Worm (Caenorhabditis elegans): ENCODE data around the gene oac-14.

oac-14 gene

DNA sequence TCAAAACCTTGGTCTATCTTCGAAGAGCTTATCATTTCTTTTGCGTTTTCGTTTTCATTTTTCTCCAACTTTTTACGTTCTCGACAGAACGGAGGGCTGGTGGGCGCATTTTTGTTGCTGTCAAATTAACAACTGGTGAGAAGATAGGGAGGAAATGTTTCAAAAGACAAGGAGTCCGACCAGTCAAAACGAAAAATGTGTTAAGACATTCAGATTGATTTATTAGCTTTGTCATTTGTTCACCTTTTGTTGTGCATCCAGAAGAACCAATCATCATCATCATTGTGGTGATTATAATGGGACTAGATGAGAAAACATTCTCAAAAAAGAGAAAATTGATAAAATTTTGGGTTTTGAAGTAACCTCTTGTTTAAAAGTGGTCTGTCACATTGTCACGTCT is 11.7 kb downstream of the oac-14 start:
- no peak for TF ChIP-seq pqm-1 (tag; optimal IDR thresholded peaks at IDR 0.05)
- TF ChIP-seq egl-5 (tag; optimal IDR thresholded peaks at IDR 0.05) = peak; percentile 72

DNA sequence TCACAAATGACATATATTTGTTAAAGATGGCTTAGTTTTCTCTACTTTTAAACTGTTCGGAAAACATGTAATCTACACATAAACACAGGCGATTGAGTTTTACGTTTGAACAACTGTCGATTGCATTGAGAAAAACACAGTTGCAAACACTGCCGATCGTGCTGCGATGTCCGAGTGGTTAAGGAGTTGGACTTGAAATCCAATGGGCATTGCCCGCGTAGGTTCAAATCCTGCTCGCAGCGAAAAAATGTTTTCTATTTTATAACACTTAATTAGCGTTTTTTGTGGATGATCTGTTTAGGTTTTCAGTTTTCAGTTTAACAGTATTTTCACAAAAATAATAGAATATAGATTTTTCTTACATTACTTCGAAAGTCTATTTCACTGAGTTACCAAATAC is 17.5 kb downstream of the oac-14 start:
- no peak for TF ChIP-seq nhr-25 (tag; optimal IDR thresholded peaks at IDR 0.05)
- no peak for TF ChIP-seq nhr-12 (tag; optimal IDR thresholded peaks at IDR 0.05)
- TF ChIP-seq zag-1 (tag; optimal IDR thresholded peaks at IDR 0.05) = no peak
- no peak for TF ChIP-seq ZK546.5 (tag; optimal IDR thresholded peaks at IDR 0.05)
- TF ChIP-seq nhr-43 (tag; optimal IDR thresholded peaks at IDR 0.05; ENCODE audit: poor library complexity, severe bottlenecking) = peak; percentile 27
- no peak for TF ChIP-seq elt-3 (tag; optimal IDR thresholded peaks at IDR 0.05)

DNA sequence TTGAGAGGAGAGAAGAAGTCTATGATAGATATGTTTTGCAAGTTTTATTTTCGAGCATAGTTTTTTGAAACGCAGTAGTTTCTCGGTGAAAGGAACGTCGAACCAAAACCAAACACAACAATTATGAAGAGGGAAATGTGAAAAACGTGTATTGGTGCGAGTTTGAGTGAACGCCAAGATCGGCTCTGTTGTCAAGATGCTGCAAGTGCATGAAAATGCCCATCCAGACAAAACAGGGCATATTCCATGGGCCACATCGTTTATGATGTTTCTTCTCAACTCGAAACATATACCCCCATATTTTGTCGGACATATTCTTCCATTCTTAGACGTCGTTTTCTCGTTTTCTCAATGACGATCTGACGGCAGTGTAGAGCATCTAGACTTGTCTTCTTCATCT is 18.8 kb downstream of the oac-14 start:
- TF ChIP-seq unc-62 (GFP tag; optimal IDR thresholded peaks at IDR 0.05) = no peak

DNA sequence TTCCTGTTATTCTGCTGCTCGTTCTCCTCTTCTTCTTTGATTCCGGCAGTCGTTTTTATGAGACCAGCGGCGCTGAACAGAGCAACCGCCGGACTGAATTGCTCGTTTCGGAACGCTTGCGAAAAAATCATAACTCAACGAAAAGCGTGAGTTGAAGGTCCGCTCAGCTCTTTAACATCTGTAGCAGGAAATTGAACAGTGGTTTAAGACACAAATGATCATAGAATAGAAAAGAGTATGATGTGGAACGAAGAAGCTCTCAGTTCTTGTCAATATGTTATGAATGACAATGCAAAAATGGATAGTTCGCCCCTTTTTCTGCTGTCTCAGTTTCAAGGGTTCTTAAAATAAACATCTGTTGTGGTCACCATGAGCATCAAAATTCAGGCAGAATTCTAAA is 28.1 kb downstream of the oac-14 start:
- TF ChIP-seq egl-27 (tag; optimal IDR thresholded peaks at IDR 0.05) (no peak), lin-15B (tag; optimal IDR thresholded peaks at IDR 0.05) (no peak), nhr-11 (tag; optimal IDR thresholded peaks at IDR 0.05) (no peak), ceh-28 (tag; optimal IDR thresholded peaks at IDR 0.05) (no peak), unc-39 (tag; optimal IDR thresholded peaks at IDR 0.05) (no peak), daf-12 (tag; optimal IDR thresholded peaks at IDR 0.05) (no peak), ceh-82 (tag; optimal IDR thresholded peaks at IDR 0.05) (no peak), lin-39 (tag; optimal IDR thresholded peaks at IDR 0.05) (no peak), nhr-67 (tag; optimal IDR thresholded peaks at IDR 0.05) (no peak), elt-2 (tag; optimal IDR thresholded peaks at IDR 0.05) (no peak), pha-4 (tag; optimal IDR thresholded peaks at IDR 0.05) (no peak), nhr-12 (tag; optimal IDR thresholded peaks at IDR 0.05) (no peak), skn-1 (tag; optimal IDR thresholded peaks at IDR 0.05) (no peak), fkh-2 (tag; optimal IDR thresholded peaks at IDR 0.05) (no peak), eor-1 (tag; optimal IDR thresholded peaks at IDR 0.05) (no peak)

DNA sequence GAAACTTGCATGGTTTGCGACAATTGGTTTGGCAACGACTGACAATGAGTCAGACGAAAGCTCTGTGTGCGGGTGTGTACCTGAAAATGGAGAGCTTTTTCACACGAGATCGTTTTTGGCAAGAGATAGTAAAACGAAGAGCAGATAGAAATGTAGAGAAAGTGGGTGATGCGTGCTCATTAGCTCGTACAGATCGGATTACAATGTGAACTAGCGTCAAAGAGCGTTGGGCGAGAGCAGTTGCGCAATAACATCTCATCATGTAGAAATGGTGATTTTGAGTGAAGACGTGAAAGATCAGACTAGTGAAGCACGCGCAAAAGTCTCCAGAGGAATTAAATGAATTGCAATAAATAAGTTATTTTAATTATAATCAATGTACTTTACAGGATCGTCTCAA is 46.7 kb downstream of the oac-14 start, which contains the start of gene flp-2:
Gene flp-2, minus strand, starts transcription at position 101 of the 400 bp plus-strand sequence.
- TF ChIP-seq nhr-11 (tag; optimal IDR thresholded peaks at IDR 0.05) (no peak), nhr-23 (tag; optimal IDR thresholded peaks at IDR 0.05) (no peak), fkh-2 (tag; optimal IDR thresholded peaks at IDR 0.05) (no peak), ztf-11 (tag; optimal IDR thresholded peaks at IDR 0.05) (no peak), elt-1 (tag; optimal IDR thresholded peaks at IDR 0.05) (no peak), pqm-1 (tag; optimal IDR thresholded peaks at IDR 0.05) (no peak), nhr-76 (tag; optimal IDR thresholded peaks at IDR 0.05) (no peak), fkh-10 (GFP tag; optimal IDR thresholded peaks at IDR 0.05) (no peak), R02D3.7 (tag; optimal IDR thresholded peaks at IDR 0.05) (no peak), ceh-82 (tag; optimal IDR thresholded peaks at IDR 0.05) (no peak), ceh-28 (tag; optimal IDR thresholded peaks at IDR 0.05) (no peak), ama-1 (optimal IDR thresholded peaks at IDR 0.05) (no peak), ztf-4 (tag; optimal IDR thresholded peaks at IDR 0.05) (no peak)

DNA sequence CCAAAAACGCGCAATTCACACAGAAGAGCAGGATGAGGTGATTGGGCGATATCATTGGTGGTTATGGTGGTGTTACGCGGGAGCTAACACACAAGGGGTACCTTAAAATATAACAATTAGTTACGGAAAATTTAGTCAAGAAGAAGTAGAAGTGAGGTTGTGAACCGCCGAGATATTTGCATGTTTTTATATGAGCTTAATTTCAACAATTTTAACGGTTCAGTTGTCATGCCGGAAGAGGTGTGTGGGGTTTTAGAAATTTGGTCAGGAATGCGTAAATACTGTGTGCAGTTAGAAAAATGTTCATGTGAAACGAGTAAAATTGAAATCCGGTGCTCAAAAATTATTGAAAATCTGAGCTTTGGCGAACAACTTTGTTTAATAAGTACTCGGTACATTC is 48.9 kb downstream of the oac-14 start, which contains the start of gene flp-3:
Gene flp-3, minus strand, starts transcription at position 101 of the 400 bp plus-strand sequence.
- TF ChIP-seq mml-1 (tag; optimal IDR thresholded peaks at IDR 0.05) (no peak), fkh-2 (tag; optimal IDR thresholded peaks at IDR 0.05) (no peak), nhr-23 (tag; optimal IDR thresholded peaks at IDR 0.05) (no peak)
